Worm (Caenorhabditis elegans): Measurements from ENCODE around the gene Y67D8B.3.

ce11 chrIV:3231644-3232043, 29.6 kb upstream of the Y67D8B.3 start:
- no peak for TF ChIP-seq ctbp-1 (GFP tag; IDR thresholded peaks at IDR 0.05)
- TF ChIP-seq fkh-10 (GFP tag; optimal IDR thresholded peaks at IDR 0.05) = no peak
- no peak for TF ChIP-seq skn-1 (tag; optimal IDR thresholded peaks at IDR 0.05)
- no peak for TF ChIP-seq F44E2.7 (GFP tag; IDR thresholded peaks at IDR 0.05)
- no peak for TF ChIP-seq pha-4 (GFP tag; IDR thresholded peaks at IDR 0.05)
- peak; percentile 4 for TF ChIP-seq pha-4 (tag; optimal IDR thresholded peaks at IDR 0.05)
- TF ChIP-seq ZK546.5 (tag; optimal IDR thresholded peaks at IDR 0.05) = no peak
- peak; percentile 60 for TF ChIP-seq dve-1 (tag; optimal IDR thresholded peaks at IDR 0.05; ENCODE audit: insufficient read depth)
- peak; percentile 14 for TF ChIP-seq mep-1 (tag; optimal IDR thresholded peaks at IDR 0.05)
- TF ChIP-seq fos-1 (tag; optimal IDR thresholded peaks at IDR 0.05) = no peak
